Fruit fly (Drosophila melanogaster): ENCODE results near the gene Cph.

Cph gene

DNA sequence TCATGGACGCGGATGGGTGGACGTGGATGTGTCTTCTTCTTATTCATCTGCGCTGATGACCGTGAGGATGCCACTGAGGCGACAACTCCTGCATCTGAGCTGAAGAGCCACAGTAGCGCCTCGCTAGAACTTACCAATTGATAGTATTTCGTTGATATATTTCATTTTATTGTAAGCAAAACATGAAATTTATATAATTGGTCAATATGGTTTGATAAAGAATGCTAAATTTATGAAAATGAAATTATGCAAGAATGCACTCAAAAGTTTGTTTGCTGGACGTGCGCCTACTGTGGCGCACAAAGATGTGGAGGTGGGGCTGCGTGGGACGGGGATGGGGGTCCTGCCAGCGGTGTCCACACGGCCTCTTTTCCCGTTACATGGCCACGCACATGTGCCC, 28.8 kb downstream of the Cph start:
- TF ChIP-seq CG7101 (tag; optimal IDR thresholded peaks at IDR 0.05) = no peak
- no peak for TF ChIP-seq CG5204 (GFP tag; optimal IDR thresholded peaks at IDR 0.05)
- TF ChIP-seq CG1620 (GFP tag; optimal IDR thresholded peaks at IDR 0.05) = no peak
- TF ChIP-seq cnc (optimal IDR thresholded peaks at IDR 0.05) = no peak
- no peak for TF ChIP-seq Clk (GFP tag; optimal IDR thresholded peaks at IDR 0.05)
- TF ChIP-seq Hr96 (GFP tag; optimal IDR thresholded peaks at IDR 0.05) = no peak
- no peak for TF ChIP-seq kay (GFP tag; ENCODE audit: borderline replicate concordance)
- no peak for TF ChIP-seq bab1 (GFP tag; optimal IDR thresholded peaks at IDR 0.05)
- TF ChIP-seq CG14711 (tag; optimal IDR thresholded peaks at IDR 0.05) = no peak
- TF ChIP-seq Crg-1 (GFP tag; optimal IDR thresholded peaks at IDR 0.05) = no peak
- no peak for TF ChIP-seq CG7045 (GFP tag; optimal IDR thresholded peaks at IDR 0.05)
- no peak for TF ChIP-seq CG12768 (GFP tag; optimal IDR thresholded peaks at IDR 0.05)
- no peak for TF ChIP-seq cic (GFP tag; optimal IDR thresholded peaks at IDR 0.05)
- no peak for TF ChIP-seq toe (GFP tag; optimal IDR thresholded peaks at IDR 0.05)
- TF ChIP-seq Mnt (GFP tag; optimal IDR thresholded peaks at IDR 0.05) = no peak
- no peak for TF ChIP-seq tj (GFP tag; optimal IDR thresholded peaks at IDR 0.05)

dm6 chrX:7169455-7169854, 31.9 kb downstream of the Cph start:
- no peak for TF ChIP-seq bab1 (GFP tag; optimal IDR thresholded peaks at IDR 0.05)
- no peak for TF ChIP-seq CG12768 (GFP tag; optimal IDR thresholded peaks at IDR 0.05)
- no peak for TF ChIP-seq Clk (GFP tag; optimal IDR thresholded peaks at IDR 0.05)
- TF ChIP-seq CG11617 (GFP tag; optimal IDR thresholded peaks at IDR 0.05) = no peak
- TF ChIP-seq pad (GFP tag; optimal IDR thresholded peaks at IDR 0.05) = no peak

dm6 chrX:7173802-7174201, 36.3 kb downstream of the Cph start:
- no peak for TF ChIP-seq CG1620 (GFP tag; optimal IDR thresholded peaks at IDR 0.05)
- TF ChIP-seq Hr96 (GFP tag; optimal IDR thresholded peaks at IDR 0.05) = no peak
- no peak for TF ChIP-seq Clk (GFP tag; optimal IDR thresholded peaks at IDR 0.05)
- TF ChIP-seq kay (GFP tag; ENCODE audit: borderline replicate concordance) = no peak
- TF ChIP-seq tj (GFP tag; optimal IDR thresholded peaks at IDR 0.05) = no peak
- TF ChIP-seq CG5204 (GFP tag; optimal IDR thresholded peaks at IDR 0.05) = no peak
- TF ChIP-seq cnc (optimal IDR thresholded peaks at IDR 0.05) = no peak

DNA sequence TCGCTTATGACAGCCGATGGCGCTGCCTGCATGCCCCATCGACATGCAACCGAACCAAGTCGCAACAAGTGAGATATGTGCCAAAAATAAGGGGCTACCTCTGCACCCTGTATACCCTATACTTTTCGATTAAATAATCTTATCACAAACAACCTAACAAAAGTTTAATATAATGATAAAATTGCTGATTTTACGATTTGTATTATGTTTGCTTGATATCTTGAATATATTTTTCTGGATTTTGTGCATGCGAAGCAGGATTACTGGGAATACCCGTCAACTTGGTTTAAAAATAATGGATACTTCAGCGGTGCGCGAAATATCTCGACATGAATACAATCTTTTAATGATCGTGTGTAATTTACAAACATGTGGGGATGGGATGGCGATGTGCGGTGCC, 36.9 kb downstream of the Cph start:
- TF ChIP-seq toe (GFP tag; optimal IDR thresholded peaks at IDR 0.05) (no peak), bab1 (GFP tag; optimal IDR thresholded peaks at IDR 0.05) (no peak), CG7045 (GFP tag; optimal IDR thresholded peaks at IDR 0.05) (no peak)

DNA sequence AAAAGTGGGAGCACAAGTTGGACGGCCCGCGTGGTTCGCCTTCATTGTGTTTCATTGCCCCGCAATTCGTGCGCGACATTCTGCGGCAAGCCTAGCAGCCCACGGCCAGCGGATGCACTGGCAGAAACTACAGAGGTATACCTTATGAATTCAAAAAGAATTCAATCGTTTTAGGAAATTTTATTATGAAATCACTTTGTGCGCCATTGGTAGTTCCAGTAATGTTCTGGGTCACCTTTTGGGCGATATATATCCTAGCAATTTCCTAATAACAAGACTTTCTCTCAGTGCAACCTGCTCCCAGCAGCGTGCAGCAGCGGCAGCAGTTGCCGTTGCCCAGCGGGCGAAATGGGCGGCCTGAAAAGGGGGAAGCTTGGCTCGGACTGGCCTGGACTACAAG, 39.6 kb downstream of the Cph start:
- no peak for TF ChIP-seq CG14711 (tag; optimal IDR thresholded peaks at IDR 0.05)
- TF ChIP-seq CG5204 (GFP tag; optimal IDR thresholded peaks at IDR 0.05) = no peak
- no peak for TF ChIP-seq cic (GFP tag; optimal IDR thresholded peaks at IDR 0.05)
- no peak for TF ChIP-seq Hr96 (GFP tag; optimal IDR thresholded peaks at IDR 0.05)
- no peak for TF ChIP-seq CG11617 (GFP tag; optimal IDR thresholded peaks at IDR 0.05)
- no peak for TF ChIP-seq Crg-1 (GFP tag; optimal IDR thresholded peaks at IDR 0.05)
- no peak for TF ChIP-seq toe (GFP tag; optimal IDR thresholded peaks at IDR 0.05)
- no peak for TF ChIP-seq tj (GFP tag; optimal IDR thresholded peaks at IDR 0.05)
- TF ChIP-seq CG7045 (GFP tag; optimal IDR thresholded peaks at IDR 0.05) = no peak
- no peak for TF ChIP-seq pad (GFP tag; optimal IDR thresholded peaks at IDR 0.05)
- TF ChIP-seq Clk (GFP tag; optimal IDR thresholded peaks at IDR 0.05) = no peak
- TF ChIP-seq CG33017 (tag; optimal IDR thresholded peaks at IDR 0.05) = no peak
- TF ChIP-seq cnc (optimal IDR thresholded peaks at IDR 0.05) = no peak
- no peak for TF ChIP-seq ovo (GFP tag; optimal IDR thresholded peaks at IDR 0.05)
- TF ChIP-seq kay (GFP tag; ENCODE audit: borderline replicate concordance) = no peak
- no peak for TF ChIP-seq CG1620 (GFP tag; optimal IDR thresholded peaks at IDR 0.05)
- no peak for TF ChIP-seq bab1 (GFP tag; optimal IDR thresholded peaks at IDR 0.05)
- no peak for TF ChIP-seq CG12768 (GFP tag; optimal IDR thresholded peaks at IDR 0.05)
- TF ChIP-seq Mnt (GFP tag; optimal IDR thresholded peaks at IDR 0.05) = no peak
- no peak for TF ChIP-seq CG7101 (tag; optimal IDR thresholded peaks at IDR 0.05)

dm6 chrX:7179274-7179673, 41.8 kb downstream of the Cph start:
- TF ChIP-seq toe (GFP tag; optimal IDR thresholded peaks at IDR 0.05) = no peak

DNA sequence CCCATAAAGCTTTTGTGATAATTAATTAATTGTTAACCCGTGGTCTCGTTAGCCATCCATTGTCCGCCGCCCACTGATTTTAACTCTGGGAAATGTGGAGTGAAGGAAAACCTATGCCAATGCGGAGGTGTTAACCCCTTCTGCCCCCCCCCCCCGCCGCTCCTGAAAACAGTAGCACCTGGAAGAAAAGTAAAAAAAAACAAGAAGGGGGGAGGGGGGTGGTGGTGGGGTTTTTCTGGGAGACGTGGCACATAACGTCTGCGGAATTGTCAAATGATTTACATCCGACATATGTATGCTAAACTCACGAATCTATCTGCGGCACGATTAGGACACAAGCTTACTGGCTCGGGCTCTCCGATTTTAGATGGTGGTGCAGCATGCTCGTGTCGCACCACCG, 45.8 kb downstream of the Cph start:
- TF ChIP-seq CG11617 (GFP tag; optimal IDR thresholded peaks at IDR 0.05) = no peak
- TF ChIP-seq tj (GFP tag; optimal IDR thresholded peaks at IDR 0.05) = no peak
- TF ChIP-seq Crg-1 (GFP tag; optimal IDR thresholded peaks at IDR 0.05) = no peak
- no peak for TF ChIP-seq CG12768 (GFP tag; optimal IDR thresholded peaks at IDR 0.05)
- no peak for TF ChIP-seq CG1620 (GFP tag; optimal IDR thresholded peaks at IDR 0.05)
- no peak for TF ChIP-seq bab1 (GFP tag; optimal IDR thresholded peaks at IDR 0.05)
- no peak for TF ChIP-seq CG14711 (tag; optimal IDR thresholded peaks at IDR 0.05)
- no peak for TF ChIP-seq ovo (GFP tag; optimal IDR thresholded peaks at IDR 0.05)
- no peak for TF ChIP-seq cic (GFP tag; optimal IDR thresholded peaks at IDR 0.05)
- TF ChIP-seq kay (GFP tag; ENCODE audit: borderline replicate concordance) = no peak
- no peak for TF ChIP-seq pad (GFP tag; optimal IDR thresholded peaks at IDR 0.05)
- no peak for TF ChIP-seq cnc (optimal IDR thresholded peaks at IDR 0.05)
- TF ChIP-seq CG33017 (tag; optimal IDR thresholded peaks at IDR 0.05) = no peak
- no peak for TF ChIP-seq toe (GFP tag; optimal IDR thresholded peaks at IDR 0.05)
- TF ChIP-seq CG7101 (tag; optimal IDR thresholded peaks at IDR 0.05) = no peak
- no peak for TF ChIP-seq Mnt (GFP tag; optimal IDR thresholded peaks at IDR 0.05)

DNA sequence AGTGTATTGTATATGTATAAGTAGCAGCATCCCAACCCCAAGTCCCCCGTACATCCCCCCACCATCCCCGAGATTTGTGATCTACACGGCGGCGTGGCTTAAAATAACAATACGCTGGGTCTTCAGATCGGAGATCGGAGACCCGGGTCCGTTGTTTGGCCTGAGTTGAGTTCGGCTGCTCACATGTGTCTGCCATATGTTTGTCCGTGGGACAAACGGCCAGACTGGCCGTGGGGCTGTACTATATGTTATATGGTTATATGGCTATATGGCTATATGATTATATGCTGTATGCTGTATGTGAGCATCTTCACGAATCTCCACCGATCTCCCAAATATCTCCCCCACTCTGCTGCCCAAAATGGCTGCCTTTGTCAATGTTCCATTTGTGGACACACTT, 52.0 kb downstream of the Cph start:
- no peak for TF ChIP-seq ovo (GFP tag; optimal IDR thresholded peaks at IDR 0.05)
- TF ChIP-seq toe (GFP tag; optimal IDR thresholded peaks at IDR 0.05) = no peak
- no peak for TF ChIP-seq Clk (GFP tag; optimal IDR thresholded peaks at IDR 0.05)
- TF ChIP-seq bab1 (GFP tag; optimal IDR thresholded peaks at IDR 0.05) = no peak
- TF ChIP-seq cic (GFP tag; optimal IDR thresholded peaks at IDR 0.05) = no peak
- no peak for TF ChIP-seq pad (GFP tag; optimal IDR thresholded peaks at IDR 0.05)
- no peak for TF ChIP-seq CG5204 (GFP tag; optimal IDR thresholded peaks at IDR 0.05)
- TF ChIP-seq CG7045 (GFP tag; optimal IDR thresholded peaks at IDR 0.05) = no peak
- TF ChIP-seq Mnt (GFP tag; optimal IDR thresholded peaks at IDR 0.05) = no peak
- TF ChIP-seq kay (GFP tag; ENCODE audit: borderline replicate concordance) = no peak
- TF ChIP-seq tj (GFP tag; optimal IDR thresholded peaks at IDR 0.05) = no peak
- TF ChIP-seq CG14711 (tag; optimal IDR thresholded peaks at IDR 0.05) = no peak
- no peak for TF ChIP-seq cnc (optimal IDR thresholded peaks at IDR 0.05)
- TF ChIP-seq CG11617 (GFP tag; optimal IDR thresholded peaks at IDR 0.05) = no peak
- TF ChIP-seq CG12768 (GFP tag; optimal IDR thresholded peaks at IDR 0.05) = no peak
- no peak for TF ChIP-seq CG33017 (tag; optimal IDR thresholded peaks at IDR 0.05)
- TF ChIP-seq Crg-1 (GFP tag; optimal IDR thresholded peaks at IDR 0.05) = no peak
- no peak for TF ChIP-seq CG1620 (GFP tag; optimal IDR thresholded peaks at IDR 0.05)
- TF ChIP-seq CG7101 (tag; optimal IDR thresholded peaks at IDR 0.05) = no peak
